Fruit fly (Drosophila melanogaster): ENCODE data around the gene Cp7Fc.

The Cp7Fc gene

dm6 chrX:8448171-8448570 lies 28.7 kb upstream of the Cp7Fc start (continued):
- TF ChIP-seq CG11504 (tag; optimal IDR thresholded peaks at IDR 0.05) = no peak
- no peak for TF ChIP-seq CG8924 (tag; optimal IDR thresholded peaks at IDR 0.05)
- no peak for TF ChIP-seq peb (GFP tag; IDR thresholded peaks at IDR 0.05)
- peak; percentile 50 for TF ChIP-seq CG8290 (GFP tag; optimal IDR thresholded peaks at IDR 0.05)
- TF ChIP-seq CG8290 (tag; optimal IDR thresholded peaks at IDR 0.05) = no peak
- TF ChIP-seq maf-S (GFP tag; optimal IDR thresholded peaks at IDR 0.05) = no peak
- TF ChIP-seq CG10543 (GFP tag; optimal IDR thresholded peaks at IDR 0.05) = no peak
- TF ChIP-seq unpg (GFP tag; optimal IDR thresholded peaks at IDR 0.05) = no peak
- peak; percentile 57; the same call in 2 of the 3 replicates for TF ChIP-seq CG6791 (GFP tag; IDR thresholded peaks at IDR 0.05; ENCODE audit: partially characterized antibody)
- no peak for TF ChIP-seq corto (GFP tag; optimal IDR thresholded peaks at IDR 0.05)
- no peak for TF ChIP-seq run (tag; optimal IDR thresholded peaks at IDR 0.05)
- peak; percentile 61; the same call in 1 of the 3 replicates for TF ChIP-seq sr (GFP tag; IDR thresholded peaks at IDR 0.05)
- no peak for TF ChIP-seq Med (GFP tag)
- TF ChIP-seq Dll (GFP tag; IDR thresholded peaks at IDR 0.05; ENCODE audit: partially characterized antibody) = no peak
- no peak for TF ChIP-seq wor (GFP tag; IDR thresholded peaks at IDR 0.05)
- no peak for TF ChIP-seq lmd (GFP tag; IDR thresholded peaks at IDR 0.05)
- no peak for TF ChIP-seq CG12744 (GFP tag; optimal IDR thresholded peaks at IDR 0.05)

DNA sequence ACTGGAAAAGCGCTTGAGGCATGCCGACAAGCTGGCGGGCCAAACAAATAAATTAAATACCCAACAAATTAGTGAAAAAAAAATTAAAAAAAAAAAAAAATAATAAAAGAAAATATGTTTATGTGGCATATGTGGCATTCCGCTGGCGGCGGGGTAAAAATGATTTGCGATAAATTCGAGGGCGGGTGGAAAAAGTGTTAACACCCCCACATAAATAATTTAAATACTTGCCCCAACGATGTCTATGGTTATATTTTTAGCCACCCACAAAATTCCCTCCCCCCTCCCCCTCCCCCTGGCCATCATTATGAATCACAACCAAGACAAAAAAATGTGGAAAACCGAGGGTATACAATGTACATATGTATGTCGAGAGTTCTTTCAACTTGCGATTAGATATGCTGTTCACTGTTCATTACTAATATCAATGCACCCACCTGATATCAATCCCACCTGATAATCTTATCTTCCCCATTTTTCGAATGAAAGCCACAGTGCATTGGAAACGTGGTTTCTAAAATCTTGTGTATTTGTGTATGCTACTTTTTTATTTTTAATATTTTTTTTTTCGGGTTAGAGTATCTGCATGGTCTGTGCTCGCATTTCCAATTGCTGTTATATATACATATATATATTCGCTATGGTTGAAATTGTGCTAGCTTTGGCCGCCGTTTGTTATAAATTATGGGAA lies 26.6 kb upstream of the Cp7Fc start:
- TF ChIP-seq CG11504 (tag; optimal IDR thresholded peaks at IDR 0.05) (peak; percentile 24), crol (GFP tag; IDR thresholded peaks at IDR 0.05) (peak; percentile 73), chinmo (GFP tag; IDR thresholded peaks at IDR 0.05; ENCODE audit: partially characterized antibody) (peak; percentile 70; the same call in 2 of the 4 replicates), CG1792 (GFP tag; optimal IDR thresholded peaks at IDR 0.05) (no peak), GATAe (GFP tag; conservative IDR thresholded peaks at IDR 0.05) (peak; percentile 64), lilli (GFP tag; optimal IDR thresholded peaks at IDR 0.05) (peak; percentile 4), gem (tag; optimal IDR thresholded peaks at IDR 0.05) (peak; percentile 27), CG9932 (GFP tag; IDR thresholded peaks at IDR 0.05) (0 out of 2 replicates have a peak, but pooled peaks have one; percentile 18), lab (GFP tag; optimal IDR thresholded peaks at IDR 0.05) (peak; percentile 8), E2f2 (GFP tag; IDR thresholded peaks at IDR 0.05) (0 out of 2 replicates have a peak, but pooled peaks have one; percentile 17), Rx (GFP tag; IDR thresholded peaks at IDR 0.05) (no peak), CG2678 (tag; optimal IDR thresholded peaks at IDR 0.05) (peak; percentile 24), cg (GFP tag; optimal IDR thresholded peaks at IDR 0.05) (no peak), kay (GFP tag; optimal IDR thresholded peaks at IDR 0.05) (peak; percentile 35), D19A (tag; optimal IDR thresholded peaks at IDR 0.05) (peak; percentile 85), CG7839 (tag; optimal IDR thresholded peaks at IDR 0.05) (peak; percentile 12), CG7372 (GFP tag; IDR thresholded peaks at IDR 0.05) (no peak), grn (GFP tag; optimal IDR thresholded peaks at IDR 0.05) (peak; percentile 75), sr (GFP tag; IDR thresholded peaks at IDR 0.05) (peak; percentile 43; the same call in 1 of the 3 replicates), CG10543 (GFP tag; optimal IDR thresholded peaks at IDR 0.05) (no peak), NFAT (GFP tag; IDR thresholded peaks at IDR 0.05) (no peak), Med (GFP tag) (peak; percentile 21), sd (tag; optimal IDR thresholded peaks at IDR 0.05) (peak; percentile 78), row (GFP tag; IDR thresholded peaks at IDR 0.05) (peak; percentile 48; the same call in 2 of the 3 replicates)

- TF ChIP-seq tna (GFP tag; IDR thresholded peaks at IDR 0.05; ENCODE audit: partially characterized antibody) = peak; percentile 100
- no peak for TF ChIP-seq CG6175 (GFP tag; IDR thresholded peaks at IDR 0.05)
- TF ChIP-seq B-H2 (GFP tag; optimal IDR thresholded peaks at IDR 0.05) = no peak
- TF ChIP-seq Lhr (GFP tag; optimal IDR thresholded peaks at IDR 0.05) = no peak
- TF ChIP-seq amos (GFP tag; IDR thresholded peaks at IDR 0.05; ENCODE audit: partially characterized antibody) = peak; percentile 81
- peak; percentile 100 for TF ChIP-seq zen2 (GFP tag; IDR thresholded peaks at IDR 0.05; ENCODE audit: partially characterized antibody)
- TF ChIP-seq HLH4C (GFP tag; IDR thresholded peaks at IDR 0.05; ENCODE audit: partially characterized antibody) = peak; percentile 100
- peak; percentile 88 for TF ChIP-seq Doc3 (GFP tag; IDR thresholded peaks at IDR 0.05; ENCODE audit: partially characterized antibody)
- TF ChIP-seq Xbp1 (GFP tag; optimal IDR thresholded peaks at IDR 0.05) = no peak
- TF ChIP-seq vnd (GFP tag; IDR thresholded peaks at IDR 0.05; ENCODE audit: partially characterized antibody) = peak; percentile 99
- peak; percentile 100 for TF ChIP-seq CG14860 (GFP tag; IDR thresholded peaks at IDR 0.05; ENCODE audit: partially characterized antibody)
- peak; percentile 100 for TF ChIP-seq chinmo (GFP tag; IDR thresholded peaks at IDR 0.05; ENCODE audit: partially characterized antibody)
These were observed 24.8 kb upstream of the Cp7Fc start for dm6 chrX:8452163-8452562.
